Worm (Caenorhabditis elegans): ENCODE measurements around the gene clec-221.

The clec-221 gene

DNA sequence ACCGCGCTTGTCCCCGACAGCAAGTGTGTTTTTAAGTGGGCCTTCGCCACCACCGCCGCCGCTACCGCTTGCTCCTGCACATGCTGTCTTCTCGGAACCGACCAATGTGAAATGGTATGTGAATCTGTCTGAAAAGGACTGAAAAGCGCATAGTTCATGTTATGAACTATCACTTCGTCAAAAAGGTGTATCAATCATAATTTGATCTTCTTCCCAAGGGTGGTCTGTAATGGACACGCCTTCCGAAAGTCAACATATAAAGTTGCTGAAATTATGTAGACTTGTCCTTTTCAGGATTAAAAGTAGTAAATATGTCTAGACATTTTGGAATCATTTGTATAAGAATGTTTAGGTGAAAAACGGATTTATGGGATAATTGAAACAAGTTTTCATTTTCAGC lies 12.1 kb downstream of the clec-221 start, which contains the start of gene zip-9:
Gene zip-9, plus strand, starts transcription at position 301 of the 400 bp plus-strand sequence.
- TF ChIP-seq mes-4 (tag; optimal IDR thresholded peaks at IDR 0.05) (no peak), hsf-1 (GFP tag; IDR thresholded peaks at IDR 0.05) (0 out of 2 replicates have a peak, but pooled peaks have one; percentile 20), F37B4.10 (GFP tag; IDR thresholded peaks at IDR 0.05) (0 out of 2 replicates have a peak, but pooled peaks have one; percentile 76)

DNA sequence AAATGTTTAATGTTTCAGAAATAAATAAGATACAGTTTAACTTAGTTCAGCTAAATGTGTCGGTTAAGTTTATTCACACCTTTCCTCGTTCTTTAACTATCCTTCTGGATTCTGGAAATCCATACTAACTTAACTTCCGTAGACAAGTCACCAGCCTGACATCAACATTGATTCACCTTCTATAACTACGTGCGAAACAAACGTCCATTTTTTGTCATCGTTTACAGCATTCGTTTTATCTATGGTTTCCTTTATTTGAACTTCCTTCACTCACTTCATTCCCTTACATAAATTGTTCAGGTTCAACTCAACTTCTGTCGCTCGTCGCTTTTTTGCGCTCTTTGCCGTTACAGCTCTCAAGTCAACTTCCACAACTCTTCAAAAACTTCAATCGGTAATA lies 13.1 kb downstream of the clec-221 start, which contains the start of gene F17C11.26:
Gene F17C11.26, plus strand, starts transcription at position 301 of the 400 bp plus-strand sequence.
- peak; percentile 62 for TF ChIP-seq ama-1 (optimal IDR thresholded peaks at IDR 0.05)
- TF ChIP-seq ama-1 (GFP tag; optimal IDR thresholded peaks at IDR 0.05) = no peak
- TF ChIP-seq ets-4 (GFP tag; optimal IDR thresholded peaks at IDR 0.05) = no peak
- TF ChIP-seq sptf-2 (GFP tag; optimal IDR thresholded peaks at IDR 0.05) = no peak

DNA sequence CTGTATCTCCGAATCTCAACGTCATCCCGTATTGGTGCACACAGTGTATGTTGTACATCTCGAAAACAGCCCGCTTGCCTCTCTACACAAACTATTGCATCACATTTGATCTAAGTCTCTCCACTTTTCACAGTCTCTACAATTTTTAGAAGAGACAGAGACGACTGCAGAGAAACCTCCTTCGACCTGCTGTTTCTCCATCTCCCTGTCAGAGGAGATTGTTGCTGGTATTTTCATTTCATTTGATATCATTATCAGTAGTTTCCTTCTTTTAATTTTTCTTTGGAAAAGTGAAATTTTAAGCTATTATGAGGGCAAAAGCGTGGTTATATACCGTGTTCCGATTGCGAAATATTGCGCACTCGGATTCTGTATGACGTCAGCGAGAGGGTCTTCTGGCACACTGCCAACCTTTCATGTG lies 13.7 kb downstream of the clec-221 start:
- TF ChIP-seq egrh-3 (GFP tag; IDR thresholded peaks at IDR 0.05) = no peak
- TF ChIP-seq lin-54 (GFP tag; optimal IDR thresholded peaks at IDR 0.05) = no peak
- no peak for TF ChIP-seq nfya-2 (GFP tag; IDR thresholded peaks at IDR 0.05)
- TF ChIP-seq ceh-91 (GFP tag; IDR thresholded peaks at IDR 0.05) = no peak
- TF ChIP-seq Y53G8AR.9 (GFP tag; conservative IDR thresholded peaks at IDR 0.05) = no peak
- TF ChIP-seq unc-130 (GFP tag; optimal IDR thresholded peaks at IDR 0.05) = no peak
- TF ChIP-seq pha-4 (tag; optimal IDR thresholded peaks at IDR 0.05) = no peak
- peak; percentile 55 for TF ChIP-seq lin-40 (tag; optimal IDR thresholded peaks at IDR 0.05)
- no peak for TF ChIP-seq zim-3 (tag; optimal IDR thresholded peaks at IDR 0.05)
- no peak for TF ChIP-seq repo-1 (tag; optimal IDR thresholded peaks at IDR 0.05)
- TF ChIP-seq K11D2.4 (GFP tag; IDR thresholded peaks at IDR 0.05) = no peak
- no peak for TF ChIP-seq rcor-1 (GFP tag; IDR thresholded peaks at IDR 0.05)
- peak; percentile 29 for TF ChIP-seq gei-17 (GFP tag; optimal IDR thresholded peaks at IDR 0.05)
- no peak for TF ChIP-seq ets-4 (GFP tag; optimal IDR thresholded peaks at IDR 0.05)
- no peak for TF ChIP-seq ztf-28 (GFP tag; IDR thresholded peaks at IDR 0.05)
- TF ChIP-seq let-526 (GFP tag; IDR thresholded peaks at IDR 0.05) = 0 out of 2 replicates have a peak, but pooled peaks have one; percentile 5
- peak; percentile 4 for TF ChIP-seq tbp1 (GFP tag; optimal IDR thresholded peaks at IDR 0.05)
- TF ChIP-seq lin-26 (GFP tag; IDR thresholded peaks at IDR 0.05) = no peak
- TF ChIP-seq hlh-12 (tag; optimal IDR thresholded peaks at IDR 0.05) = no peak
- no peak for TF ChIP-seq cebp-2 (GFP tag; IDR thresholded peaks at IDR 0.05)
- no peak for TF ChIP-seq madf-6 (GFP tag; IDR thresholded peaks at IDR 0.05)
- TF ChIP-seq F22D6.2 (tag; optimal IDR thresholded peaks at IDR 0.05) = no peak
- peak; percentile 96 for TF ChIP-seq nhr-80 (tag; optimal IDR thresholded peaks at IDR 0.05)
- peak; percentile 94 for TF ChIP-seq atf-7 (tag; optimal IDR thresholded peaks at IDR 0.05)
- TF ChIP-seq chd-7 (tag; optimal IDR thresholded peaks at IDR 0.05) = peak; percentile 72
- TF ChIP-seq ceh-40 (GFP tag; IDR thresholded peaks at IDR 0.05) = no peak
- peak; percentile 68; the same call in 1 of the 2 replicates for TF ChIP-seq nfyb-1 (GFP tag; IDR thresholded peaks at IDR 0.05)
- TF ChIP-seq ceh-27 (GFP tag; optimal IDR thresholded peaks at IDR 0.05) = peak; percentile 52
- no peak for TF ChIP-seq B0261.1 (tag; optimal IDR thresholded peaks at IDR 0.05)
- no peak for TF ChIP-seq dpl-1 (GFP tag; optimal IDR thresholded peaks at IDR 0.05)
- no peak for TF ChIP-seq Y53F4B.3 (GFP tag; IDR thresholded peaks at IDR 0.05)
- TF ChIP-seq Y95B8A.8 (GFP tag; IDR thresholded peaks at IDR 0.05) = no peak
- peak; percentile 19 for TF ChIP-seq F23B12.7 (tag; optimal IDR thresholded peaks at IDR 0.05; ENCODE audit: insufficient read depth)
- TF ChIP-seq F52B5.7 (tag; optimal IDR thresholded peaks at IDR 0.05) = no peak
- peak; percentile 62 for TF ChIP-seq dox-1 (GFP tag; IDR thresholded peaks at IDR 0.05)
- TF ChIP-seq Y67H2A.10 (GFP tag; conservative IDR thresholded peaks at IDR 0.05) = no peak
- TF ChIP-seq F57C9.4 (tag; optimal IDR thresholded peaks at IDR 0.05) = no peak
- no peak for TF ChIP-seq ceh-58 (GFP tag; IDR thresholded peaks at IDR 0.05)
- TF ChIP-seq Y79H2A.3 (GFP tag; conservative IDR thresholded peaks at IDR 0.05) = no peak
- TF ChIP-seq bed-2 (GFP tag; IDR thresholded peaks at IDR 0.05) = no peak
- TF ChIP-seq B0336.3 (GFP tag; IDR thresholded peaks at IDR 0.05) = peak; percentile 87
